Worm (Caenorhabditis elegans) whole organism, early embryonic: Measurements from ENCODE around the gene cdh-12.
A peak's percentile ranks its signal among the peaks of the same experiment; 100 is the strongest.

Experiments
- B0310.2 ChIP-seq: sonication (generic microtip); optimal IDR thresholded peaks from 2 replicates; lab custom pipeline; 2016; ENCODE audit warnings: mild to moderate bottlenecking, missing genetic modification characterization, missing compliant biosample characterization
- F13C5.2 ChIP-seq: sonication (generic microtip); optimal IDR thresholded peaks from 2 replicates; lab custom pipeline; 2017; ENCODE audit warnings: mild to moderate bottlenecking, missing genetic modification characterization, inconsistent platforms, missing compliant biosample characterization
- aly-1 ChIP-seq: sonication (generic microtip); optimal IDR thresholded peaks from 2 replicates; lab custom pipeline; 2016; ENCODE audit warnings: missing genetic modification characterization, missing compliant biosample characterization
- ama-1 ChIP-seq: fragments of 150-350 bp; optimal IDR thresholded peaks from 2 replicates; lab custom pipeline; 2014
- ceh-13 ChIP-seq: fragments of 200-800 bp; sonication (Bioruptor generic); optimal IDR thresholded peaks from 2 replicates; lab custom pipeline; 2018; ENCODE audit warnings: mild to moderate bottlenecking, missing genetic modification characterization, missing compliant biosample characterization
- ceh-36 ChIP-seq: sonication (generic microtip); optimal IDR thresholded peaks from 2 replicates; lab custom pipeline; 2016; ENCODE audit warnings: missing genetic modification characterization, inconsistent platforms, missing compliant biosample characterization
- ets-7 ChIP-seq: sonication (generic microtip); optimal IDR thresholded peaks from 2 replicates; lab custom pipeline; 2016; ENCODE audit warnings: missing genotype, missing genetic modification characterization, missing compliant biosample characterization
- flt-1 ChIP-seq: fragments of 200-800 bp; sonication (Bioruptor generic); IDR thresholded peaks from 2 replicates; pipeline ENCODE4 v1.3.6; 2022; ENCODE audit warnings: missing genetic modification characterization, missing compliant biosample characterization
- hmbx-1 ChIP-seq: sonication (generic microtip); optimal IDR thresholded peaks from 2 replicates; lab custom pipeline; 2016; ENCODE audit warnings: mild to moderate bottlenecking, missing genetic modification characterization, missing compliant biosample characterization
- hmg-4 ChIP-seq: fragments of 200-800 bp; sonication (Bioruptor generic); optimal IDR thresholded peaks from 2 replicates; lab custom pipeline; 2018; ENCODE audit warnings: mild to moderate bottlenecking, missing genetic modification characterization, missing compliant biosample characterization
- hnd-1 ChIP-seq: sonication (generic microtip); optimal IDR thresholded peaks from 2 replicates; lab custom pipeline; 2016; ENCODE audit warnings: missing genetic modification characterization, missing compliant biosample characterization
- pes-1 ChIP-seq: fragments of 200-800 bp; sonication (Bioruptor generic); IDR thresholded peaks from 2 replicates; pipeline ENCODE4 v1.3.6; 2022; ENCODE audit warnings: missing genetic modification reagents, missing genetic modification characterization, missing compliant biosample characterization
- scrt-1 ChIP-seq: fragments of 200-800 bp; sonication (Bioruptor generic); IDR thresholded peaks from 2 replicates; pipeline ENCODE4 v1.3.6; 2022; ENCODE audit warnings: missing genetic modification characterization, missing compliant biosample characterization
- sea-1 ChIP-seq: fragments of 200-800 bp; sonication (Bioruptor generic); conservative IDR thresholded peaks from 2 replicates; pipeline ENCODE4 v1.3.6; 2022; ENCODE audit warnings: missing genetic modification characterization, missing compliant biosample characterization
- tbx-11 ChIP-seq: fragments of 200-800 bp; sonication (Bioruptor generic); IDR thresholded peaks from 2 replicates; pipeline ENCODE4 v1.3.6; 2022; ENCODE audit warnings: missing genetic modification characterization, missing compliant biosample characterization
- tbx-37 ChIP-seq: fragments of 200-800 bp; sonication (Bioruptor generic); conservative IDR thresholded peaks from 2 replicates; pipeline ENCODE4 v1.3.6; 2022; ENCODE audit warnings: missing genetic modification reagents, missing genetic modification characterization, missing compliant biosample characterization
- tra-4 ChIP-seq: sonication (generic microtip); optimal IDR thresholded peaks from 2 replicates; lab custom pipeline; 2017; ENCODE audit warnings: missing genetic modification characterization, missing compliant biosample characterization

The cdh-12 gene

ce11 chrIII:1193326-1193862 is 41.5 kb downstream of the cdh-12 start, which contains the start of gene Y119D3B.14:
Gene Y119D3B.14 (minus strand): TSS chrIII:1193812.
- TF ChIP-seq tbx-11 (GFP tag; lab: Robert Waterston, UW) (no peak), F13C5.2 (tag; lab: Kevin White, UChicago) (no peak), ceh-36 (tag; lab: Kevin White, UChicago) (no peak), sea-1 (no peak), ets-7 (tag; lab: Kevin White, UChicago) (no peak), tbx-37 (no peak), flt-1 (GFP tag; lab: Robert Waterston, UW) (no peak), hnd-1 (tag; lab: Kevin White, UChicago) (no peak)

ce11 chrIII:1196192-1196591 is 44.3 kb downstream of the cdh-12 start, which contains the start of gene dss-1:
Gene dss-1 (minus strand): TSS chrIII:1196292.
- TF ChIP-seq tra-4 (tag; lab: Kevin White, UChicago), result no peak
- TF ChIP-seq flt-1 (GFP tag; lab: Robert Waterston, UW), result no peak
- no peak for TF ChIP-seq B0310.2 (tag; lab: Kevin White, UChicago)
- no peak for TF ChIP-seq hmg-4 (GFP tag; lab: Kevin White, UChicago)
- TF ChIP-seq scrt-1 (GFP tag; lab: Robert Waterston, UW), result no peak
- TF ChIP-seq hnd-1 (tag; lab: Kevin White, UChicago), result no peak
- no peak for TF ChIP-seq ama-1 (lab: Kevin White, UChicago)
- no peak for TF ChIP-seq aly-1 (tag; lab: Kevin White, UChicago)
- no peak for TF ChIP-seq tbx-11 (GFP tag; lab: Robert Waterston, UW)
- no peak for TF ChIP-seq pes-1

- TF ChIP-seq hmbx-1 (no peak), tra-4 (tag; lab: Kevin White, UChicago) (no peak), B0310.2 (tag; lab: Kevin White, UChicago) (no peak), aly-1 (tag; lab: Kevin White, UChicago) (no peak), hmg-4 (GFP tag; lab: Kevin White, UChicago) (peak; percentile 8), tbx-11 (GFP tag; lab: Robert Waterston, UW) (no peak), ceh-36 (tag; lab: Kevin White, UChicago) (no peak), scrt-1 (GFP tag; lab: Robert Waterston, UW) (no peak), ets-7 (tag; lab: Kevin White, UChicago) (no peak), pes-1 (peak; percentile 64; the same call in 1 of the 2 replicates), ama-1 (lab: Kevin White, UChicago) (no peak), hnd-1 (tag; lab: Kevin White, UChicago) (no peak), flt-1 (GFP tag; lab: Robert Waterston, UW) (0 out of 2 replicates have a peak, but pooled peaks have one; percentile 49), sea-1 (0 out of 2 replicates have a peak, but pooled peaks have one; percentile 42), F13C5.2 (tag; lab: Kevin White, UChicago) (peak; percentile 69), ceh-13 (GFP tag; lab: Kevin White, UChicago) (no peak), tbx-37 (no peak)
These were observed 50.2 kb downstream of the cdh-12 start, which contains the start of the genes mrpl-45 and Y119D3B.12 for ce11 chrIII:1201958-1202596. Gene mrpl-45 (minus strand): TSS chrIII:1202008. Gene Y119D3B.12 (plus strand): TSS chrIII:1202546.

- TF ChIP-seq ceh-13 (GFP tag; lab: Kevin White, UChicago) (no peak), ceh-36 (tag; lab: Kevin White, UChicago) (no peak), hmbx-1 (no peak), flt-1 (GFP tag; lab: Robert Waterston, UW) (no peak), scrt-1 (GFP tag; lab: Robert Waterston, UW) (no peak), aly-1 (tag; lab: Kevin White, UChicago) (no peak), tra-4 (tag; lab: Kevin White, UChicago) (no peak), hmg-4 (GFP tag; lab: Kevin White, UChicago) (no peak), ets-7 (tag; lab: Kevin White, UChicago) (no peak), tbx-11 (GFP tag; lab: Robert Waterston, UW) (no peak), B0310.2 (tag; lab: Kevin White, UChicago) (no peak), sea-1 (no peak), pes-1 (no peak)
These were observed 53.6 kb downstream of the cdh-12 start for ce11 chrIII:1205421-1205820.

ce11 chrIII:1206331-1206730 is 54.5 kb downstream of the cdh-12 start:
- no peak for TF ChIP-seq pes-1
- TF ChIP-seq B0310.2 (tag; lab: Kevin White, UChicago), result no peak
- TF ChIP-seq flt-1 (GFP tag; lab: Robert Waterston, UW), result no peak
- no peak for TF ChIP-seq tbx-37
- no peak for TF ChIP-seq ceh-36 (tag; lab: Kevin White, UChicago)
- TF ChIP-seq sea-1, result no peak
- no peak for TF ChIP-seq F13C5.2 (tag; lab: Kevin White, UChicago)

DNA sequence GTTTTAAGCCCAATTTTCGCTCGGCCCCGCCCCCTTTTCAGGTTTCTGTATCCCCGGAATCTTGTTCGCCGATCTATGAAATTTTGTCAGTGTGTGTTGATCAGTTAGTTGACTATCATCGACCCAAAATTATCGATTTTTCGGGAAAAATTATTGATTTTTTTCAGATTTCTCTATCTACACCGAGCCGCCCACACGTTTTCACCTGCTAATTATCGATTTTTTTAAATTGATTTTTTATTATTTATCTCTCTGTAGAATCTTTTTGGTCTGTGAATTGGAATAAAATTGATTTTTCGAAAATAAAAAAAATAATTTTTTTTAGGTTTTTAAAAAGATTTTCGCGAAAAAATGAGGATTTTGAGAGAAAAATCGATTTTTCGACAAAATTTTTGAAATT is 55.2 kb downstream of the cdh-12 start:
- TF ChIP-seq F13C5.2 (tag; lab: Kevin White, UChicago) (no peak), hmg-4 (GFP tag; lab: Kevin White, UChicago) (no peak), scrt-1 (GFP tag; lab: Robert Waterston, UW) (no peak), ets-7 (tag; lab: Kevin White, UChicago) (no peak), tra-4 (tag; lab: Kevin White, UChicago) (no peak), tbx-37 (no peak), sea-1 (no peak), tbx-11 (GFP tag; lab: Robert Waterston, UW) (no peak), ama-1 (lab: Kevin White, UChicago) (no peak), hnd-1 (tag; lab: Kevin White, UChicago) (no peak), B0310.2 (tag; lab: Kevin White, UChicago) (no peak), flt-1 (GFP tag; lab: Robert Waterston, UW) (no peak), hmbx-1 (no peak), aly-1 (tag; lab: Kevin White, UChicago) (no peak), pes-1 (no peak)

DNA sequence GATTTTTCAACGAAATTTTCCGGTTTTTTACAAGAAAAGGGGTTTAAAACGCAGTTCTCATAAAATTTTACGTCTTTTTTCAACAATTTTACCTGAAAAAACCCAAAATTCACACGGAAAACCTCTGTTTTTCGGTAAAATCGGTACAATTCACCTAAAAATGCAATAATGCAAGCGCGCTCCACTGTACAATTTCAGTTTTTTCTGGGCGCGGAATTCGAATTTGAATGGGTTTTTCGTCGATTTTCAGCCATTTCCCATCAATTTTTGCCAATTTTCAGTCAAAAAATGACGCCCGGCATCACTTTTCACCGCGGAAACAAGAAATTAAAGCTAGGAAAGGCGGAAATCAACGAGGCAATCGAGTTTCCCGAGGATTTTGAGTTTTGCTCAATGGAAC is 56.0 kb downstream of the cdh-12 start, which contains the start of gene orc-3:
TSS of gene orc-3 (plus strand) at position 282 of the 400 bp plus-strand sequence.
- no peak for TF ChIP-seq F13C5.2 (tag; lab: Kevin White, UChicago)
- TF ChIP-seq B0310.2 (tag; lab: Kevin White, UChicago), result no peak
- no peak for TF ChIP-seq ama-1 (lab: Kevin White, UChicago)
- TF ChIP-seq ceh-13 (GFP tag; lab: Kevin White, UChicago), result no peak
- TF ChIP-seq aly-1 (tag; lab: Kevin White, UChicago), result no peak
- no peak for TF ChIP-seq tra-4 (tag; lab: Kevin White, UChicago)
- TF ChIP-seq hmg-4 (GFP tag; lab: Kevin White, UChicago), result no peak
- TF ChIP-seq tbx-37, result no peak
